Worm (Caenorhabditis elegans) whole organism, L3 larva: ENCODE measurements around the gene mfsd-6.
A peak's percentile ranks its signal among the peaks of the same experiment; 100 is the strongest.

Experiments
- R02D3.7 ChIP-seq: fragments of 150-350 bp; optimal IDR thresholded peaks from 2 replicates; lab custom pipeline; 2014; ENCODE audit warnings: missing biosample characterization, missing genetic modification characterization
- ZK546.5 ChIP-seq: sonication (generic microtip); optimal IDR thresholded peaks from 2 replicates; lab custom pipeline; 2017; ENCODE audit warnings: missing biosample characterization, missing genetic modification characterization
- aly-2 ChIP-seq: fragments of 150-350 bp; optimal IDR thresholded peaks from 2 replicates; lab custom pipeline; 2014; ENCODE audit warnings: missing biosample characterization, missing genetic modification characterization
- ama-1 ChIP-seq: fragments of 150-350 bp; optimal IDR thresholded peaks from 2 replicates; lab custom pipeline; 2018
- ceh-16 ChIP-seq: sonication (generic microtip); optimal IDR thresholded peaks from 2 replicates; lab custom pipeline; 2017; ENCODE audit warnings: missing biosample characterization, missing genetic modification characterization
- ceh-28 ChIP-seq: fragments of 150-350 bp; optimal IDR thresholded peaks from 2 replicates; lab custom pipeline; 2014; ENCODE audit warnings: missing biosample characterization, missing genetic modification reagents, missing genetic modification characterization
- ceh-9 ChIP-seq: sonication (generic microtip); optimal IDR thresholded peaks from 2 replicates; lab custom pipeline; 2018; ENCODE audit warnings: missing biosample characterization, missing genetic modification characterization
- daf-12 ChIP-seq: fragments of 150-350 bp; optimal IDR thresholded peaks from 2 replicates; lab custom pipeline; 2014; ENCODE audit warnings: missing biosample characterization, missing genetic modification reagents, missing genetic modification characterization
- egl-5 ChIP-seq: fragments of 150-350 bp; optimal IDR thresholded peaks from 2 replicates; lab custom pipeline; 2017; ENCODE audit warnings: missing biosample characterization, missing genetic modification reagents, missing genetic modification characterization, inconsistent platforms
- elt-1 ChIP-seq: fragments of 150-350 bp; optimal IDR thresholded peaks from 2 replicates; lab custom pipeline; 2014; ENCODE audit warnings: missing biosample characterization, missing genetic modification characterization
- elt-2 ChIP-seq: sonication (generic microtip); optimal IDR thresholded peaks from 2 replicates; lab custom pipeline; 2016; ENCODE audit warnings: missing genetic modification reagents, mild to moderate bottlenecking, missing genetic modification characterization, missing compliant biosample characterization
- elt-3 ChIP-seq, 3 experiments: fragments of 150-350 bp in 1 of 3; sonication (generic microtip) in 2 of 3; optimal IDR thresholded peaks; 2 replicates in 2 of 3; 4 replicates in 1 of 3; lab custom pipeline; 2014 to 2017; ENCODE audit warnings: missing biosample characterization in 3 of 3, missing genetic modification characterization in 3 of 3
- eor-1 ChIP-seq, 2 experiments: fragments of 150-350 bp; optimal IDR thresholded peaks; 2 replicates each; lab custom pipeline; 2014 to 2018; ENCODE audit warnings: missing biosample characterization in 2 of 2, missing genetic modification characterization in 2 of 2
- fos-1 ChIP-seq: fragments of 150-350 bp; optimal IDR thresholded peaks from 2 replicates; lab custom pipeline; 2014; ENCODE audit warnings: missing biosample characterization, missing genetic modification characterization
- jun-1 ChIP-seq: fragments of 150-350 bp; optimal IDR thresholded peaks from 2 replicates; lab custom pipeline; 2014; ENCODE audit warnings: missing biosample characterization, missing genetic modification reagents, missing genetic modification characterization
- lin-39 ChIP-seq: fragments of 150-350 bp; optimal IDR thresholded peaks from 2 replicates; lab custom pipeline; 2018; ENCODE audit warnings: missing biosample characterization, missing genetic modification reagents, missing genetic modification characterization
- lsy-12 ChIP-seq: sonication (generic microtip); optimal IDR thresholded peaks from 2 replicates; lab custom pipeline; 2016; ENCODE audit warnings: mild to moderate bottlenecking, missing genetic modification characterization, missing compliant biosample characterization
- mml-1 ChIP-seq: fragments of 150-350 bp; sonication (generic microtip); optimal IDR thresholded peaks from 3 replicates; lab custom pipeline; 2014; ENCODE audit warnings: missing biosample characterization, missing genetic modification characterization
- nfya-1 ChIP-seq: sonication (generic microtip); optimal IDR thresholded peaks from 2 replicates; lab custom pipeline; 2017; ENCODE audit warnings: missing genetic modification characterization, mild to moderate bottlenecking, missing compliant biosample characterization, antibody characterized with exemption, moderate library complexity; ENCODE audit not compliant: insufficient read depth
- nhr-23 ChIP-seq: fragments of 150-350 bp; optimal IDR thresholded peaks from 2 replicates; lab custom pipeline; 2014; ENCODE audit warnings: missing biosample characterization, missing genetic modification reagents, missing genetic modification characterization
- nhr-237 ChIP-seq: fragments of 150-350 bp; optimal IDR thresholded peaks from 2 replicates; lab custom pipeline; 2014; ENCODE audit warnings: missing biosample characterization, missing genetic modification characterization
- nhr-25 ChIP-seq: sonication (generic microtip); optimal IDR thresholded peaks from 2 replicates; lab custom pipeline; 2017; ENCODE audit warnings: missing biosample characterization, missing genetic modification characterization
- nhr-28 ChIP-seq: fragments of 150-350 bp; optimal IDR thresholded peaks from 2 replicates; lab custom pipeline; 2014; ENCODE audit warnings: missing biosample characterization, missing genetic modification characterization
- nhr-43 ChIP-seq: sonication (generic microtip); optimal IDR thresholded peaks from 2 replicates; lab custom pipeline; 2016; ENCODE audit warnings: mild to moderate bottlenecking, missing genetic modification characterization, missing compliant biosample characterization; ENCODE audit not compliant: poor library complexity, severe bottlenecking
- nhr-76 ChIP-seq: fragments of 150-350 bp; sonication (generic microtip); optimal IDR thresholded peaks from 5 replicates; lab custom pipeline; 2014; ENCODE audit warnings: missing biosample characterization, missing genetic modification characterization
- nhr-77 ChIP-seq: fragments of 150-350 bp; optimal IDR thresholded peaks from 2 replicates; lab custom pipeline; 2014; ENCODE audit warnings: missing biosample characterization, missing genetic modification characterization
- pha-4 ChIP-seq: fragments of 150-350 bp; optimal IDR thresholded peaks from 2 replicates; lab custom pipeline; 2014; ENCODE audit warnings: missing biosample characterization, missing genetic modification reagents, missing genetic modification characterization
- skn-1 ChIP-seq: fragments of 150-350 bp; optimal IDR thresholded peaks from 2 replicates; lab custom pipeline; 2014; ENCODE audit warnings: missing biosample characterization, missing genetic modification characterization
- unc-62 ChIP-seq: fragments of 150-350 bp; sonication (generic microtip); optimal IDR thresholded peaks from 4 replicates; lab custom pipeline; 2014; ENCODE audit warnings: missing biosample characterization, missing genetic modification reagents, missing genetic modification characterization
- ztf-11 ChIP-seq: fragments of 150-350 bp; optimal IDR thresholded peaks from 2 replicates; lab custom pipeline; 2014; ENCODE audit warnings: missing biosample characterization, missing genetic modification characterization

The mfsd-6 gene

DNA sequence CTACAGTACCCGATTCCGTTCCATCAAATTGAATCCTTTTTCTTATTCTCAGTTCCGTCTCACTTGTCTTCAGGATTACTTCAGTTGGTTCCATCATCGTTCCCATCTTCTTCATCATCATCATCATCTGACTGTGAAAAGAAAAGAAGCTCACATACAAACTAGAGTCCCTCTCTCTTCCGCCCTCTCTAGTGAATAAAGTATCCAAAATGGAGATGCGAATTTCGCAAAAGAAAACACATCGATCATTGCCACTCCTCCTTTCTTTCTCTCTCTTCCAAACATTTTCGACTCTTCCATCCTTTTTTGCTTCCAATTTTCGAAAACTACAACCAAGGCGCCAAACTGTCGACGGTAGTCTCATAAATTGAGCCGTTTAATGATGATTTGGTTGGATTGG, 26.4 kb downstream of the mfsd-6 start:
- TF ChIP-seq unc-62 (GFP tag; lab: Kevin White, UChicago) (peak; percentile 63), nhr-43 (tag; lab: Kevin White, UChicago) (no peak), ceh-16 (tag; lab: Kevin White, UChicago) (no peak), R02D3.7 (tag; lab: Kevin White, UChicago) (no peak), daf-12 (no peak), elt-2 (tag; lab: Kevin White, UChicago) (no peak), nhr-77 (no peak), nfya-1 (peak; percentile 37), ZK546.5 (no peak)

DNA sequence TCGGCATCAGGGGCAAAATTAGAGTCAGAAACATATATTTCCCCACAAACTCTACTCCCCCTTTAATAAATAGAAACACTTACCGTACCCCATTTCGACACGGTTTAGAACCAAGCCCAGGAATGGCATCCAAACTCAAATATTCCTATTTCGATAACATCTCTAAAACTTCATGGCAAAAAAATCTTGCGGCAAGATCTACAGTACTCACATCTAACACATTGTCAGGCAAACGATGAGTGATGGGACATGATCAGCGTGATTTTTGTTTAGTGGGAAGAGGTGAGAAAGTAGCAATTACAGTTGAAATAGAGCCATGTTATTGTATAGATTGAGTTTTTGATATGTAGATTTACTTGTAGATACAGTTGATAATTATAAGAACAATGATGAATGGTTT, 28.2 kb downstream of the mfsd-6 start:
- TF ChIP-seq ceh-28 (tag; lab: Kevin White, UChicago) (no peak), nhr-25 (tag; lab: Kevin White, UChicago) (peak; percentile 21), nhr-28 (tag; lab: Kevin White, UChicago) (no peak), elt-1 (tag; lab: Kevin White, UChicago) (peak; percentile 87)

DNA sequence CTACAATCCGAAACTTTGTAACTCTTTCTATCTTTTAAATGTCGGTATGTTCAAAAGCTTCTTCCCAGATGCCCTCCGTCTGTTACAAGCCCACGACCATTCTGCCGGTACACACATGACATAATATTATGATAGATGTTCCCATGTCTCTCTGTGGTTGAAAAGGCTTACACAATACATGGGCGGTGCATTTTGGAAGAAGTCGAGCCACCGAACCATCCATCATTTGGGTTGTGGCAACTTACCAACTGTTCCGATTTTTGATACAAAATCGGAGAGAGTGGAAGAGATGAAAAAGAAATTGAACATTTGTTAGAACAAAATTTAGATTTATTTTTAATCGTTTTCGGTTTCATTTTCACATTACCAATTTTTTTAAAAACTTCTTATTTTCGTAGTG, 30.2 kb downstream of the mfsd-6 start:
- TF ChIP-seq elt-2 (tag; lab: Kevin White, UChicago) (no peak), unc-62 (GFP tag; lab: Kevin White, UChicago) (peak; percentile 59), nfya-1 (peak; percentile 28), ama-1 (no peak)

DNA sequence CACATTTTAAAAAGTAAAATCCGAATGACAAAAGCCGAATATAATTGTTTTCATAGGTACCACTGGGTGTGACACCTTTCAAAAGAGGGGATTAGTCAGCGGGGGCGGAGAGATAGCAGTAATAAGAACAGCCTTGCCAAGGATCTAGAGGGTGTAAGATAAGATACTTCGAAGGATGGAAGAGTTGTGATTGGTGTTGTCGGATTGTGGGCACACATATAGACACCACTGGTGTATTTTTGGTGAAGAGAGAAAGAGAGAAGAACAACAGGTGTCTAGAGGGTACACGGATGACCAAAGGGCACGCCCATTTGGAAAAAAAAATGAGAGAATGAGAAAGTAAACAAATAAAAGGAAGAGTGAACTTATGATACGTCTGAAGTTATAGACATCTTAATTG, 34.0 kb downstream of the mfsd-6 start:
- TF ChIP-seq mml-1 (tag; lab: Kevin White, UChicago) (no peak), fos-1 (tag; lab: Kevin White, UChicago) (no peak), pha-4 (tag; lab: Kevin White, UChicago) (no peak), nhr-43 (tag; lab: Kevin White, UChicago) (no peak), skn-1 (tag; lab: Kevin White, UChicago) (no peak), nhr-23 (tag; lab: Kevin White, UChicago) (no peak)

DNA sequence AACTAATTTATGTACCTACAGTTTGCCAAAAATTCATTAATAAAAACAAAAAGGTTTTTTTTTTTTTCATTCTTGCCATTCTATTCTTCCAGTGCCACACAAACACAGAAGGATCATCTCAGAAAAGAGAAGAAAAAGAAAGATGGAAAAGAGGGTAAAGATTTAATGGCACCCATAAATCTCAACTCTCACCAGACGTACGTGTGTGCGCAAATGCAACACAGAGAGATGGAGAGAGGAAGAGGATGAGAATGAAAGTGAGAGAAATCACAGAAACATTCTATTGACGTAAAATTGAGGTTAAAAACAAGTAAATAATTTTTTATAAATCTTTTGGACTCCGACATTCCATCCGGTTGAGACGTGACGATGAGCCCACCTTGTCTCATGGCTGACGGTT, 35.0 kb downstream of the mfsd-6 start:
- TF ChIP-seq elt-3 (tag; optimal IDR thresholded peaks at IDR 0.05; lab: Kevin White, UChicago) (no peak), jun-1 (no peak), nfya-1 (peak; percentile 46), egl-5 (tag; lab: Kevin White, UChicago) (peak; percentile 89), elt-2 (tag; lab: Kevin White, UChicago) (no peak)

DNA sequence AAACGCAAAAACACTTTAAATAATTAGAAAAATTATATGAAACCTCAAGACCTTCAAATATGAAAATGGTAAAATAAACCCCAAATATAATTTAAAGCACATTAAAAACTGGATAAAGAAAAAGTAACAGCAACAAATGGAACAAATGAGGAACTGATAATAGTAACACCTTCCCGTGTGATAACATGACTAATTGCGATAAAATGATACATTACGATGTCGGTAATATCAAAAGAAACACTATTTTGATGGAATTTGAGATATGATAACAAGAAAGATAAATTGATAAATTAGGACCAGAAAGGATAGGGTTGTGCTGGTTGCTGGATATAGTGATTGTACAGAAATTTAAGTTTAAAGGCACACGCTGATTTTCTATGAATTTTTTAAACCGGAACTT, 37.2 kb downstream of the mfsd-6 start:
- TF ChIP-seq mml-1 (tag; lab: Kevin White, UChicago) (no peak), lsy-12 (tag; lab: Kevin White, UChicago) (no peak), aly-2 (no peak), ceh-9 (tag; lab: Kevin White, UChicago) (no peak), fos-1 (tag; lab: Kevin White, UChicago) (no peak), nhr-237 (tag; lab: Kevin White, UChicago) (no peak), skn-1 (tag; lab: Kevin White, UChicago) (no peak), ceh-28 (tag; lab: Kevin White, UChicago) (no peak), lin-39 (tag; lab: Kevin White, UChicago) (no peak), nhr-76 (tag; lab: Kevin White, UChicago) (no peak), egl-5 (tag; lab: Kevin White, UChicago) (no peak), eor-1 (tag; optimal IDR thresholded peaks at IDR 0.05; lab: Kevin White, UChicago) (no peak), ztf-11 (tag; lab: Kevin White, UChicago) (no peak)

DNA sequence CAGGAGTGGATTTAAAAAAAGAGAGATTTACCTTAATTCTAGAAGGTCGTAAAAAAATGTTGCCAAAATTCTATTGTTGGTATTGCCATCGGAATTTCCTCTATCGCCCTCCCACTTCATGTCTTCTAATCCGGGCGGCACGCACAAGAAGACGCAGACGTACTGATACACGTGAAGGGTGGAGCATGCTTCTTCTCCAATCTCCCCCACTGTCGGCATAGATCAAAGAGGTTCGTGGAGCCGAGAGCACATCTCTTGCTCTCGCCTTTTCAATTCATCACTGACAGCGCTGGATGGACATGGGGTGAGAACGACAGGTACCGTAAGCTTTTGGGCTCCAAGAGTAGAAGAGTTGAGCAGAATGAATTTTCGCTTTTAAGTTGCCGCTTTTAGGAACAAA, 42.7 kb downstream of the mfsd-6 start, which contains the start of gene lin-39:
Gene lin-39, minus strand, starts transcription at position 74 of the 400 bp plus-strand sequence.
- no peak for TF ChIP-seq nhr-76 (tag; lab: Kevin White, UChicago)
- TF ChIP-seq nfya-1: peak; percentile 53
